Worm (Caenorhabditis elegans): Measurements from ENCODE around the gene Y41G9A.5.
A peak's percentile ranks its signal among the peaks of the same experiment; 100 is the strongest.

Y41G9A.5 gene

DNA sequence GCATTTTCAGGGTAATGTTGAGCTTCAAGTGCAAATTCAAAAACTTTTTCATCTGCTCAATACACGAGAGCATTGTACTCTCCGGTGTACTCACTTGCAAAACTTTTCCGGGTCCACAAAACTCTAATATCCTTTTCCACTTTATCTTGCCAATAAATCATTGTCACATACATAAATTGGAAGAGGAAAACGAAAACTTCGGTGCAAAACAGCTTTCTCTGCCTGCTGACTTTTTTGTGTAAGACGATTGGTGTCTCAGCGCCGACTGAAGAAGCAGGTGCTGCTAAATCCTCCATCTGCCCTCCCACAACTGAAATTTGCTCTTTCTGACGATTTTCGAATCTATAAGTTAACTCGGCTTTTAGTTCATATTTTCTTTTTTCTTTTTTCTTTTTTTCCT, 29.0 kb downstream of the Y41G9A.5 start:
- TF ChIP-seq sea-1 (GFP tag; conservative IDR thresholded peaks at IDR 0.05) (no peak), hmbx-1 (tag; optimal IDR thresholded peaks at IDR 0.05) (no peak), flt-1 (GFP tag; IDR thresholded peaks at IDR 0.05) (no peak), tra-4 (tag; optimal IDR thresholded peaks at IDR 0.05) (no peak), aly-1 (tag; optimal IDR thresholded peaks at IDR 0.05) (no peak), ceh-36 (tag; optimal IDR thresholded peaks at IDR 0.05) (no peak), B0310.2 (tag; optimal IDR thresholded peaks at IDR 0.05) (no peak)

DNA sequence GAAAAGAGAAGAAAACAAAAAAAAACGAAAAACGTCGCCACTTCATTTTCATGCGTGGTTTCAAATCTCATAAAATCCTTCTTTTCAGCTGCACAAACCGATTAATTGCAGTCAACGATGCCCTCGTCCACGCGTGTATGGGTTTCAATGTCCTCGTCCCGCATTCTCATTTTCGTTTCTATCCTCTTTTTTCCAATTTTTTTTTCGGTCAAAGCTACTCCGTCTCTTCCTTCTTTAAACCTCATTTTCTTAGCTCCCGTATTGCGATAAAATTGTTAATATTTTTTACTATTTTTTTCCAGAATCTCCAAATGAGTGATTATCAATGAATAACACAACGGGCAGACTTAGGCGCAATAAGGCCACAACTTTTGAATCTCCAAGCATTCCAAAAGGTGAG, 29.7 kb downstream of the Y41G9A.5 start, which contains the start of gene aakg-3:
aakg-3 (plus strand) TSS at position 301 of the 400 bp plus-strand sequence.
- TF ChIP-seq hnd-1 (tag; optimal IDR thresholded peaks at IDR 0.05) (no peak), ama-1 (optimal IDR thresholded peaks at IDR 0.05) (no peak), hmg-4 (GFP tag; optimal IDR thresholded peaks at IDR 0.05) (no peak), tbx-37 (GFP tag; conservative IDR thresholded peaks at IDR 0.05) (no peak)

- TF ChIP-seq ama-1 (optimal IDR thresholded peaks at IDR 0.05) (no peak), tra-4 (tag; optimal IDR thresholded peaks at IDR 0.05) (no peak), hmg-4 (GFP tag; optimal IDR thresholded peaks at IDR 0.05) (no peak), F13C5.2 (tag; optimal IDR thresholded peaks at IDR 0.05) (no peak), B0310.2 (tag; optimal IDR thresholded peaks at IDR 0.05) (no peak), hnd-1 (tag; optimal IDR thresholded peaks at IDR 0.05) (no peak), hmbx-1 (tag; optimal IDR thresholded peaks at IDR 0.05) (no peak), ets-7 (tag; optimal IDR thresholded peaks at IDR 0.05) (no peak), scrt-1 (GFP tag; IDR thresholded peaks at IDR 0.05) (no peak), sea-1 (GFP tag; conservative IDR thresholded peaks at IDR 0.05) (no peak), tbx-37 (GFP tag; conservative IDR thresholded peaks at IDR 0.05) (no peak), pes-1 (GFP tag; IDR thresholded peaks at IDR 0.05) (no peak), ceh-13 (GFP tag; optimal IDR thresholded peaks at IDR 0.05) (no peak), ceh-36 (tag; optimal IDR thresholded peaks at IDR 0.05) (no peak), aly-1 (tag; optimal IDR thresholded peaks at IDR 0.05) (no peak), tbx-11 (GFP tag; IDR thresholded peaks at IDR 0.05) (no peak), flt-1 (GFP tag; IDR thresholded peaks at IDR 0.05) (no peak)
Observed at ce11 chrX:2978100-2978499, 31.6 kb downstream of the Y41G9A.5 start.

DNA sequence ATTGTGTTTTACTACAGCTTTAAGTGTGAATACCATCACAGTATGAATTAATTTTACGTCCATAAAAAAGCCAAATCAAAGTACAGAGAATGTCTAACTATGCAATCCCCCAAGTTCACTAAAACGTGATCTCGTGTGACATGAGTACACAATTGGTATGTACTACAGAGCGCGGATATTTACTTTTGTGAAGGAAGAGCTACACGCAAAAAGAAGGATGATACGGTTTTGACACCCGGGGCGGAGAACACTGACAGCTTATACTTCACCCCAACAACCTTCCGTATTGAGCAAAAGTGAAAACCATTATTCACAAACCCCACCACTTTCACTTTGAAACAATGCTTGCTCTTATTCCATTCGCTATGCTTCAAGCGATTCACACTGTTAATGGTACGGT, 35.2 kb downstream of the Y41G9A.5 start, which contains the start of gene nspg-5:
nspg-5 (plus strand) TSS at position 301 of the 400 bp plus-strand sequence.
- TF ChIP-seq ceh-36 (tag; optimal IDR thresholded peaks at IDR 0.05) = no peak
- TF ChIP-seq ceh-13 (GFP tag; optimal IDR thresholded peaks at IDR 0.05) = no peak
- no peak for TF ChIP-seq B0310.2 (tag; optimal IDR thresholded peaks at IDR 0.05)

DNA sequence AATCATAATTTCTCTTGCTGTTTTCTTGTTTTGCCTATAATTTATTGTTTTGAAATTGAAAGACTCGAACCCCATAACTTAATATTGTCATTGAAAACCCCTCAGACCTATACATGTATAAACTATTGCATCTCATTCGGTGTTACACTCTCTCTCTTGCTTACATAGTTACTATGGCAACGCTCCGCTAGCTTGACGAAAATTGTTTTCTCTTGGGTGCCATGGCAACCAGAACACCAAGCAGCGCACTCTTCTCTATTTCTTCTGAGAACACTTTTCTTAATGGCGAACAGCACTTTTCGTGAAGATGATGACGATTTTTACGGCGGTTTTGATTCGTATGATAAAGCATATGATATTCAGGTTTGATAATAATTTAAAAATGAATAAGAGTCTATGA, 37.5 kb downstream of the Y41G9A.5 start, which contains the start of gene osm-5:
osm-5 (plus strand) TSS at position 268 of the 400 bp plus-strand sequence.
- TF ChIP-seq hmbx-1 (tag; optimal IDR thresholded peaks at IDR 0.05) (no peak), ets-7 (tag; optimal IDR thresholded peaks at IDR 0.05) (no peak)

ce11 chrX:2990145-2990544, 43.7 kb downstream of the Y41G9A.5 start:
- TF ChIP-seq B0310.2 (tag; optimal IDR thresholded peaks at IDR 0.05) (no peak), tbx-37 (GFP tag; conservative IDR thresholded peaks at IDR 0.05) (no peak), ceh-36 (tag; optimal IDR thresholded peaks at IDR 0.05) (no peak), F13C5.2 (tag; optimal IDR thresholded peaks at IDR 0.05) (no peak), pes-1 (GFP tag; IDR thresholded peaks at IDR 0.05) (0 out of 2 replicates have a peak, but pooled peaks have one; percentile 8), hmbx-1 (tag; optimal IDR thresholded peaks at IDR 0.05) (no peak)

DNA sequence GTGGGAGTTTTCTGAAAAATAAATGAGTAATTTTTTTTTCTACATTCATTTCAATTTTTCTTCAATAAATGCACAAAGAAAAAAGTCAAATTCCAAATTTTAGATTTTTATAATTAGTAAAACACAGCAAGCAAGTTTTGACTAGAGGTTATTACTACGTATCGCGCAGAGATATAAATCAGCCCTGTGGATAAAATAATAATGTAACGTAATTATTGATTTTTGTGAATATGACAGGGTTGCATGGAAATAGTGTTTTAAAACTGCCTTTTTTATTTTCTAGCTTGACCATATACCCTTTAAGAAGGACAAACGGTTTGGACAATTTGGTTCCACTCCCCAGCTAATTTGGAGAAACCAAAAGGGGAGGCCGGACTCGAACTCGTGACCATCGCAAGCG, 49.9 kb downstream of the Y41G9A.5 start:
- TF ChIP-seq scrt-1 (GFP tag; IDR thresholded peaks at IDR 0.05) = no peak
- TF ChIP-seq ama-1 (optimal IDR thresholded peaks at IDR 0.05) = no peak
- TF ChIP-seq hnd-1 (tag; optimal IDR thresholded peaks at IDR 0.05) = no peak
- no peak for TF ChIP-seq ceh-36 (tag; optimal IDR thresholded peaks at IDR 0.05)

ce11 chrX:2996976-2997399, 50.5 kb downstream of the Y41G9A.5 start:
- TF ChIP-seq hnd-1 (tag; optimal IDR thresholded peaks at IDR 0.05) = peak; percentile 37
- TF ChIP-seq pes-1 (GFP tag; IDR thresholded peaks at IDR 0.05) = peak; percentile 76
- TF ChIP-seq B0310.2 (tag; optimal IDR thresholded peaks at IDR 0.05) = peak; percentile 5
- TF ChIP-seq ets-7 (tag; optimal IDR thresholded peaks at IDR 0.05) = peak; percentile 55
- TF ChIP-seq ama-1 (optimal IDR thresholded peaks at IDR 0.05) = no peak
- peak; percentile 58; the same call in 1 of the 2 replicates for TF ChIP-seq tbx-37 (GFP tag; conservative IDR thresholded peaks at IDR 0.05)
- TF ChIP-seq F13C5.2 (tag; optimal IDR thresholded peaks at IDR 0.05) = peak; percentile 94
- peak; percentile 67; the same call in 1 of the 2 replicates for TF ChIP-seq scrt-1 (GFP tag; IDR thresholded peaks at IDR 0.05)
- TF ChIP-seq flt-1 (GFP tag; IDR thresholded peaks at IDR 0.05) = peak; percentile 73
- TF ChIP-seq hmg-4 (GFP tag; optimal IDR thresholded peaks at IDR 0.05) = peak; percentile 80
- no peak for TF ChIP-seq tra-4 (tag; optimal IDR thresholded peaks at IDR 0.05)
- no peak for TF ChIP-seq hmbx-1 (tag; optimal IDR thresholded peaks at IDR 0.05)
